Fruit fly (Drosophila melanogaster) whole organism, embryonic: ENCODE data around the gene Hacd2.
A peak's percentile ranks its signal among the peaks of the same experiment; 100 is the strongest.

Experiments used
- Asciz ChIP-seq: fragments of 200-800 bp; sonication (Bioruptor generic); optimal IDR thresholded peaks from 2 replicates; lab custom pipeline; 2017; ENCODE audit warnings: missing biosample characterization, mild to moderate bottlenecking, missing genetic modification characterization, missing genetic modification reagents
- CG11504 ChIP-seq: fragments of 200-800 bp; sonication (Bioruptor generic); optimal IDR thresholded peaks from 3 replicates; lab custom pipeline; 2019; ENCODE audit warnings: missing biosample characterization, mild to moderate bottlenecking, missing genetic modification characterization, moderate library complexity
- CG11695 ChIP-seq: fragments of 200-800 bp; sonication (Bioruptor generic); IDR thresholded peaks from 3 replicates; pipeline ENCODE4 v1.3.6; 2022; ENCODE audit warnings: missing biosample characterization, missing genetic modification characterization
- CG12236 ChIP-seq: fragments of 200-800 bp; sonication (Bioruptor generic); optimal IDR thresholded peaks from 2 replicates; lab custom pipeline; 2016; ENCODE audit warnings: missing biosample characterization, missing genetic modification characterization
- CG12391 ChIP-seq: fragments of 200-800 bp; sonication (Bioruptor generic); optimal IDR thresholded peaks from 3 replicates; lab custom pipeline; 2018; ENCODE audit warnings: missing biosample characterization, mild to moderate bottlenecking, missing genetic modification characterization, moderate library complexity
- CG13424 ChIP-seq: fragments of 200-800 bp; sonication (Bioruptor generic); optimal IDR thresholded peaks from 2 replicates; lab custom pipeline; 2019; ENCODE audit warnings: missing biosample characterization, mild to moderate bottlenecking, missing genetic modification characterization, moderate library complexity
- CG13775 ChIP-seq: fragments of 200-800 bp; sonication (Bioruptor generic); optimal IDR thresholded peaks from 3 replicates; lab custom pipeline; 2017; ENCODE audit warnings: missing biosample characterization, mild to moderate bottlenecking, missing genetic modification characterization
- CG15269 ChIP-seq: fragments of 200-800 bp; sonication (Bioruptor generic); optimal IDR thresholded peaks from 2 replicates; lab custom pipeline; 2018; ENCODE audit warnings: missing biosample characterization, mild to moderate bottlenecking, missing genetic modification characterization, moderate library complexity
- CG15514 ChIP-seq: fragments of 200-800 bp; sonication (Bioruptor generic); optimal IDR thresholded peaks from 3 replicates; lab custom pipeline; 2017; ENCODE audit warnings: missing biosample characterization, missing genetic modification characterization, mild to moderate bottlenecking, moderate library complexity, missing genetic modification reagents
- CG18011 ChIP-seq: fragments of 200-800 bp; sonication (Bioruptor generic); optimal IDR thresholded peaks from 2 replicates; lab custom pipeline; 2017; ENCODE audit warnings: missing biosample characterization, missing genetic modification characterization, mild to moderate bottlenecking, moderate library complexity, missing genotype
- CG18262 ChIP-seq: fragments of 200-800 bp; optimal IDR thresholded peaks from 3 replicates; lab custom pipeline; 2019; ENCODE audit warnings: missing biosample characterization, mild to moderate bottlenecking, missing genetic modification characterization, moderate library complexity
- CG2120 ChIP-seq: fragments of 200-800 bp; sonication (Bioruptor generic); optimal IDR thresholded peaks from 3 replicates; lab custom pipeline; 2016; ENCODE audit warnings: missing biosample characterization, missing genetic modification characterization
- CG2678 ChIP-seq: fragments of 200-800 bp; sonication (Bioruptor generic); optimal IDR thresholded peaks from 3 replicates; lab custom pipeline; 2019; ENCODE audit warnings: missing biosample characterization, mild to moderate bottlenecking, missing genetic modification characterization, moderate library complexity
- CG30403 ChIP-seq: fragments of 200-800 bp; sonication (Bioruptor generic); optimal IDR thresholded peaks from 3 replicates; lab custom pipeline; 2016; ENCODE audit warnings: missing biosample characterization, missing genetic modification characterization
- CG3281 ChIP-seq: fragments of 200-800 bp; sonication (Bioruptor generic); optimal IDR thresholded peaks from 3 replicates; lab custom pipeline; 2017; ENCODE audit warnings: missing biosample characterization, mild to moderate bottlenecking, missing genetic modification characterization
- CG3407 ChIP-seq: fragments of 200-800 bp; sonication (Bioruptor generic); optimal IDR thresholded peaks from 2 replicates; lab custom pipeline; 2018; ENCODE audit warnings: missing biosample characterization, mild to moderate bottlenecking, missing genetic modification characterization
- CG3838 ChIP-seq: fragments of 200-800 bp; sonication (Bioruptor generic); optimal IDR thresholded peaks from 3 replicates; lab custom pipeline; 2016; ENCODE audit warnings: missing biosample characterization, missing genetic modification characterization
- CG4360 ChIP-seq: fragments of 200-800 bp; sonication (Bioruptor generic); IDR thresholded peaks from 2 replicates; pipeline ENCODE4 v1.3.6; 2022; ENCODE audit warnings: missing biosample characterization, missing genetic modification characterization
- CG7839 ChIP-seq: fragments of 200-800 bp; sonication (Bioruptor generic); optimal IDR thresholded peaks from 3 replicates; lab custom pipeline; 2018; ENCODE audit warnings: missing biosample characterization, mild to moderate bottlenecking, missing genetic modification characterization, moderate library complexity
- Deaf1 ChIP-seq: fragments of 200-800 bp; optimal IDR thresholded peaks from 3 replicates; lab custom pipeline; 2019; ENCODE audit warnings: missing biosample characterization, mild to moderate bottlenecking, missing genetic modification characterization, moderate library complexity
- Drgx ChIP-seq: fragments of 200-800 bp; sonication (Bioruptor generic); IDR thresholded peaks from 2 replicates; pipeline ENCODE4 v1.3.6; 2022; ENCODE audit warnings: missing biosample characterization, missing genetic modification characterization
- Fer3 ChIP-seq: fragments of 200-800 bp; sonication (Bioruptor generic); optimal IDR thresholded peaks from 2 replicates; lab custom pipeline; 2018; ENCODE audit warnings: missing biosample characterization, mild to moderate bottlenecking, missing genetic modification characterization, moderate library complexity
- Hr51 ChIP-seq, 2 experiments: fragments of 200-800 bp; sonication (Bioruptor generic); optimal IDR thresholded peaks; 2 replicates in 1 of 2; 3 replicates in 1 of 2; lab custom pipeline; 2016 to 2018; ENCODE audit warnings: missing biosample characterization in 2 of 2, missing genetic modification characterization in 2 of 2, mild to moderate bottlenecking in 1 of 2, moderate library complexity in 1 of 2
- Kr ChIP-seq: fragments of 200-800 bp; sonication (Bioruptor generic); optimal IDR thresholded peaks from 2 replicates; lab custom pipeline; 2017; ENCODE audit warnings: missing biosample characterization, mild to moderate bottlenecking, missing genetic modification characterization
- Med ChIP-seq: fragments of 200-800 bp; sonication (Bioruptor generic); peaks from one replicate; lab custom pipeline; 2016; ENCODE audit warnings: missing biosample characterization, missing genetic modification characterization, mild to moderate bottlenecking, inconsistent platforms, moderate library complexity
- Meics ChIP-seq: fragments of 200-800 bp; sonication (Bioruptor generic); optimal IDR thresholded peaks from 2 replicates; lab custom pipeline; 2017; ENCODE audit warnings: missing biosample characterization, mild to moderate bottlenecking, missing genetic modification characterization
- Myb ChIP-seq: fragments of 200-800 bp; sonication (Bioruptor generic); optimal IDR thresholded peaks from 2 replicates; lab custom pipeline; 2016; ENCODE audit warnings: missing biosample characterization, missing genetic modification characterization
- PHDP ChIP-seq: fragments of 200-800 bp; sonication (Bioruptor generic); optimal IDR thresholded peaks from 3 replicates; lab custom pipeline; 2018; ENCODE audit warnings: missing biosample characterization, mild to moderate bottlenecking, missing genetic modification characterization, moderate library complexity
- Pdp1 ChIP-seq, 2 experiments: fragments of 200-800 bp; sonication (Bioruptor generic); optimal IDR thresholded peaks; 3 replicates each; lab custom pipeline; 2016; ENCODE audit warnings: missing biosample characterization in 2 of 2, missing genetic modification characterization in 2 of 2, mild to moderate bottlenecking in 1 of 2, moderate library complexity in 1 of 2
- Rfx ChIP-seq: fragments of 200-800 bp; sonication (Bioruptor generic); IDR thresholded peaks from 2 replicates; pipeline ENCODE4 v1.3.6; 2022; ENCODE audit warnings: missing biosample characterization, missing genetic modification characterization
- Sox102F ChIP-seq: fragments of 200-800 bp; sonication (Bioruptor generic); optimal IDR thresholded peaks from 2 replicates; lab custom pipeline; 2018; ENCODE audit warnings: missing biosample characterization, mild to moderate bottlenecking, missing genetic modification characterization, moderate library complexity
- dmrt99B ChIP-seq: fragments of 200-800 bp; sonication (Bioruptor generic); optimal IDR thresholded peaks from 2 replicates; lab custom pipeline; 2018; ENCODE audit warnings: missing biosample characterization, mild to moderate bottlenecking, missing genetic modification characterization, moderate library complexity
- gem ChIP-seq: fragments of 200-800 bp; sonication (Bioruptor generic); optimal IDR thresholded peaks from 2 replicates; lab custom pipeline; 2019; ENCODE audit warnings: missing biosample characterization, mild to moderate bottlenecking, missing genetic modification characterization, moderate library complexity
- grau ChIP-seq: fragments of 200-800 bp; optimal IDR thresholded peaks from 3 replicates; lab custom pipeline; 2019; ENCODE audit warnings: missing biosample characterization, mild to moderate bottlenecking, missing genetic modification characterization, moderate library complexity
- her ChIP-seq: fragments of 200-800 bp; sonication (Bioruptor generic); optimal IDR thresholded peaks from 2 replicates; lab custom pipeline; 2016; ENCODE audit warnings: missing biosample characterization, missing genetic modification characterization
- hkb ChIP-seq, 2 experiments: fragments of 200-800 bp in 1 of 2; fragments of >200 bp in 1 of 2; sonication (Bioruptor generic) in 1 of 2; IDR thresholded peaks in 1 of 2; optimal IDR thresholded peaks in 1 of 2; 2 replicates each; pipeline versions ENCODE4 v1.3.6 to Lab custom; 2017 to 2022; ENCODE audit warnings: missing biosample characterization in 1 of 2, missing genetic modification characterization in 1 of 2
- jumu ChIP-seq: fragments of 200-800 bp; sonication (Bioruptor generic); optimal IDR thresholded peaks from 3 replicates; lab custom pipeline; 2016; ENCODE audit warnings: missing biosample characterization, missing genetic modification characterization
- oc ChIP-seq: fragments of 200-800 bp; sonication (Bioruptor generic); optimal IDR thresholded peaks from 2 replicates; lab custom pipeline; 2018; ENCODE audit warnings: missing biosample characterization, mild to moderate bottlenecking, missing genetic modification characterization, moderate library complexity
- pnt ChIP-seq: fragments of 200-800 bp; sonication (Bioruptor generic); optimal IDR thresholded peaks from 3 replicates; lab custom pipeline; 2016; ENCODE audit warnings: missing biosample characterization, missing genetic modification characterization
- row ChIP-seq: fragments of 200-800 bp; sonication (Bioruptor generic); IDR thresholded peaks from 3 replicates; pipeline ENCODE4 v1.3.6; 2022; ENCODE audit warnings: missing biosample characterization, missing genetic modification characterization
- sens ChIP-seq: fragments of 200-800 bp; sonication (Bioruptor generic); peaks from one replicate; lab custom pipeline; 2016; ENCODE audit warnings: missing biosample characterization, missing genetic modification characterization
- slbo ChIP-seq: fragments of 200-800 bp; sonication (Bioruptor generic); IDR thresholded peaks from 2 replicates; pipeline ENCODE4 v1.3.6; 2022; ENCODE audit warnings: missing biosample characterization, missing genetic modification characterization
- unpg ChIP-seq: fragments of 200-800 bp; sonication (Bioruptor generic); optimal IDR thresholded peaks from 3 replicates; lab custom pipeline; 2018; ENCODE audit warnings: missing biosample characterization, mild to moderate bottlenecking, missing genetic modification characterization, moderate library complexity
- zf30C ChIP-seq: fragments of 200-800 bp; sonication (Bioruptor generic); optimal IDR thresholded peaks from 3 replicates; lab custom pipeline; 2018; ENCODE audit warnings: missing biosample characterization, mild to moderate bottlenecking, missing genetic modification characterization

The Hacd2 gene

DNA sequence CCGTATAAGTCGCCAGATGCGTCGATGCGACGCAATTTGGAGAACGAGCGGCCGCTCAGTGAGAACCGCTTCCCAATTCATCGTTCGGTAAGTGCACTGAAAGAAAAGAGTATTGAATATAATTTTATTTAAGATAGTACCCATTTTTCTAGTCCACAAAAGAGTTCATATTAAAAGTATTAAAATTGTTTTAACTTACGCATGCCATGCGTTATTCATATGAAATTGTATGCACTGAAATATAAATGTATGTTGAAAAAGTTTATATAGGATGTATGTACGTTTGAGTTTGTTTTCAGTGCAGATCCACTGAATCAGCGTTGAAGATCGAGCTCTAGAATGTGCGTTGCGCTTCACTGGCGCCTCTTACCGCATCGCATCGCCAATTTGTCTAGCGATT, 45.9 kb downstream of the Hacd2 start:
- no peak for TF ChIP-seq CG4360
- no peak for TF ChIP-seq Myb (GFP tag; lab: Kevin White, UChicago)
- peak in 1 of 2 experiments; percentile 11 for TF ChIP-seq Hr51 (GFP tag; optimal IDR thresholded peaks at IDR 0.05; lab: Kevin White, UChicago)
- peak; percentile 28; the same call in 1 of the 2 replicates for TF ChIP-seq Drgx (GFP tag; lab: Robert Waterston, UW)
- peak; percentile 11 for TF ChIP-seq dmrt99B
- peak; percentile 16 for TF ChIP-seq Sox102F (GFP tag; lab: Kevin White, UChicago)
- peak; percentile 24 for TF ChIP-seq CG7839 (tag; lab: Kevin White, UChicago)
- peak; percentile 18 for TF ChIP-seq CG15269
- TF ChIP-seq CG18262 (tag; lab: Kevin White, UChicago), result no peak
- TF ChIP-seq unpg, result peak; percentile 17
- TF ChIP-seq hkb (optimal IDR thresholded peaks at IDR 0.05; lab: Kevin White, UChicago), result no peak
- TF ChIP-seq hkb (GFP tag; IDR thresholded peaks at IDR 0.05; lab: Robert Waterston, UW), result 0 out of 2 replicates have a peak, but pooled peaks have one; percentile 11
- no peak for TF ChIP-seq jumu (GFP tag; lab: Kevin White, UChicago)
- TF ChIP-seq Kr (GFP tag; lab: Kevin White, UChicago), result no peak
- no peak for TF ChIP-seq CG13424 (tag; lab: Kevin White, UChicago)
- peak; percentile 5 for TF ChIP-seq CG13775 (GFP tag; lab: Kevin White, UChicago)
- TF ChIP-seq CG3838 (GFP tag; lab: Kevin White, UChicago), result no peak
- no peak for TF ChIP-seq oc (tag; lab: Kevin White, UChicago)
- TF ChIP-seq CG2120, result peak; percentile 9
- TF ChIP-seq CG12391, result peak; percentile 2
- TF ChIP-seq her (GFP tag; lab: Kevin White, UChicago), result no peak
- TF ChIP-seq CG2678, result peak; percentile 22
- TF ChIP-seq sens (GFP tag; lab: Kevin White, UChicago), result peak; percentile 86
- no peak for TF ChIP-seq CG18011
- TF ChIP-seq Deaf1, result peak; percentile 64
- no peak for TF ChIP-seq CG3407
- TF ChIP-seq CG30403 (GFP tag; lab: Kevin White, UChicago), result peak; percentile 7
- TF ChIP-seq gem (tag; lab: Kevin White, UChicago), result peak; percentile 43
- no peak for TF ChIP-seq Fer3 (tag; lab: Kevin White, UChicago)
- TF ChIP-seq row, result peak; percentile 53
- TF ChIP-seq CG12236 (GFP tag; lab: Kevin White, UChicago), result no peak
- peak; percentile 3 for TF ChIP-seq Meics (GFP tag; lab: Kevin White, UChicago)
- TF ChIP-seq Rfx (GFP tag; lab: Robert Waterston, UW), result 0 out of 2 replicates have a peak, but pooled peaks have one; percentile 12
- TF ChIP-seq Med, result peak; percentile 69
- TF ChIP-seq zf30C (GFP tag; lab: Kevin White, UChicago), result peak; percentile 15
- TF ChIP-seq CG15514 (GFP tag; lab: Kevin White, UChicago), result peak; percentile 3
- peak; percentile 15 for TF ChIP-seq CG11504 (tag; lab: Kevin White, UChicago)
- TF ChIP-seq slbo (GFP tag; lab: Robert Waterston, UW), result peak; percentile 46; the same call in 1 of the 2 replicates
- no peak for TF ChIP-seq pnt (GFP tag; lab: Kevin White, UChicago)
- peak; percentile 11 for TF ChIP-seq CG3281
- peak; percentile 8 for TF ChIP-seq PHDP (tag; lab: Kevin White, UChicago)
- TF ChIP-seq CG11695 (GFP tag; lab: Robert Waterston, UW), result 0 out of 3 replicates have a peak, but pooled peaks have one; percentile 17
- no peak for TF ChIP-seq Asciz (GFP tag; lab: Kevin White, UChicago)
- TF ChIP-seq grau (tag; lab: Kevin White, UChicago), result peak; percentile 29
- TF ChIP-seq Pdp1 (GFP tag; optimal IDR thresholded peaks at IDR 0.05; lab: Kevin White, UChicago), result peak in 1 of 2 experiments; percentile 4
- TF ChIP-seq, all 482 proteins: peak for 29
